Worm (Caenorhabditis elegans) whole organism, L4/young adult: ENCODE results near the gene daao-1.

Experiments used
- W03F9.2 ChIP-seq: fragments of 150-350 bp; optimal IDR thresholded peaks from 2 replicates; lab custom pipeline; 2014; ENCODE audit warnings: missing biosample characterization, missing genetic modification characterization
- dao-5 ChIP-seq: sonication (generic microtip); optimal IDR thresholded peaks from 2 replicates; lab custom pipeline; 2016; ENCODE audit warnings: missing genotype, missing genetic modification characterization, moderate library complexity, missing compliant biosample characterization
- him-1 ChIP-seq: sonication (generic microtip); optimal IDR thresholded peaks from 2 replicates; lab custom pipeline; 2016; ENCODE audit warnings: missing genotype, missing genetic modification reagents, missing genetic modification characterization, missing compliant biosample characterization

daao-1 gene

DNA sequence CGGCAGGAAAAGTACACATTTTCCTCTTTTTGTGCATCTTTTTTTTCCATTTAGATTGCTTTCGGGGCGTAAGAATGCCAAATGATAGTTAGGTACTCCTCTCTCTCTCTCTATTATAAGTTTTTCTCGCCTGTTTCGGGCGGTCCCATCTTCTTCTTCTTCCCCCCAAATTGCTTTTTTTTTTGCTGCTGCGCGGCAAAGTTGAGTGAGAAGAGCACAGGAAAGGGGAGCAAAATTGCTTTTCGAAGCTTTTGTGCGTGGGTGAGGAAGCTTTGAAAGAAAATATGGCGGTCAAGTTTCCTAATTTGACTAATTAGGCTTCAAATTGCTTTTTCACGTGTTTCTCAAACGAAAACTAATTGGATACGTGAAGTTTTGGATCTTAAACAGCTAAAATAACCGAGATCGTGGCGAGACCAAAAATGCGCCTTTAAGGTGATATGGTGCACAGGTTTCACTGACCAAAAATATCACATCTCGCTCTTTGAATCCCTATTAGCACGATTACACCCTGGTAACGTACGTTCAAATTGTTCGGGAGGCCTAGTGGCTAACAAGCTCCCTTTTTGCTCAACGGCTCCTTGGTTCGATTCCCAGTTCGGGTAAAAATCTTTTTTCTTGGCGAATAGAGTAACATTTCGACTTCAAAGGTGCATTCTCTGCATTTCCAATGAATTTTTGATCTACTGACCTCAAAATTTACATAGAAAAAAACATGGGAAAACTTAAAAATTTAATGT, 42.6 kb downstream of the daao-1 start:
- TF ChIP-seq dao-5: no peak

DNA sequence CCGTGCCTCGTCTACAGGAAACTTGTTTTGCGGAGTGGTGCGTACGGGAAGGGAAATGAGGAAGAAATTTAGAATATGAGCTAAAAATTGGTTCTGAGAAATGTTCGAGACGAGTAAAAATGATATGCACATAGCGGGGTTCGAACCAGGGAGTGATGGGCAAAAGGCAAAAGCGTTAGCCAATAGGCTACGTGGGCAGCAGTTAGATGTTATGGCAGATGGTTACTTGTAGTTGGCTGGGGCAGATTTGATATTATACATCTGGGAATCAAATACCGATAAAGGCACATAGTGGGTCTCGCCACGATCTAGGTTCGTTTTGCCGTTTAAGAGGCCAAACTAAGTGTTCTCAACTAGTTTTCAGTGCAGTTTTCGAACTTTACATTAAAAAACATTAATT, 43.3 kb downstream of the daao-1 start:
- TF ChIP-seq him-1 (no peak), dao-5 (no peak), W03F9.2 (tag; lab: Kevin White, UChicago) (no peak)

DNA sequence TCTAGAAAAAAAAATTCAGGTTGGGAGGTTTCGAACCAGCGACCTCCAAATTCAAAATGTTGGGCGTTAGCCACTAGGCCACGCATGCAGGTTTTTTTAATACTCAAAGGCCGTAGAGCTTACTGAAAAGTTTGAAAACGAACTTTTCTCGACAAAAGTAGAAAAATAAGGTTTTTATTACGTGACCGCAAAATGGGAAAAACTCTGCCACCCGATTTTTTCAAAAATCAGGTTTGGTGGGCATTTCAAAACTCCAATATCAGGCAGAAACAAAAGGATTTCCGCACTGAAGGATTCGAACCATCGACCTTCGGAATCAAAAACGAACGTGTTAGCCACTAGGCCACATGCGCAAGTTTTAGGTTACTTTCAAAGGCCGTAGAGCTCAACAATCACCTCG, 44.7 kb downstream of the daao-1 start:
- TF ChIP-seq him-1 (no peak), W03F9.2 (tag; lab: Kevin White, UChicago) (no peak), dao-5 (no peak)

DNA sequence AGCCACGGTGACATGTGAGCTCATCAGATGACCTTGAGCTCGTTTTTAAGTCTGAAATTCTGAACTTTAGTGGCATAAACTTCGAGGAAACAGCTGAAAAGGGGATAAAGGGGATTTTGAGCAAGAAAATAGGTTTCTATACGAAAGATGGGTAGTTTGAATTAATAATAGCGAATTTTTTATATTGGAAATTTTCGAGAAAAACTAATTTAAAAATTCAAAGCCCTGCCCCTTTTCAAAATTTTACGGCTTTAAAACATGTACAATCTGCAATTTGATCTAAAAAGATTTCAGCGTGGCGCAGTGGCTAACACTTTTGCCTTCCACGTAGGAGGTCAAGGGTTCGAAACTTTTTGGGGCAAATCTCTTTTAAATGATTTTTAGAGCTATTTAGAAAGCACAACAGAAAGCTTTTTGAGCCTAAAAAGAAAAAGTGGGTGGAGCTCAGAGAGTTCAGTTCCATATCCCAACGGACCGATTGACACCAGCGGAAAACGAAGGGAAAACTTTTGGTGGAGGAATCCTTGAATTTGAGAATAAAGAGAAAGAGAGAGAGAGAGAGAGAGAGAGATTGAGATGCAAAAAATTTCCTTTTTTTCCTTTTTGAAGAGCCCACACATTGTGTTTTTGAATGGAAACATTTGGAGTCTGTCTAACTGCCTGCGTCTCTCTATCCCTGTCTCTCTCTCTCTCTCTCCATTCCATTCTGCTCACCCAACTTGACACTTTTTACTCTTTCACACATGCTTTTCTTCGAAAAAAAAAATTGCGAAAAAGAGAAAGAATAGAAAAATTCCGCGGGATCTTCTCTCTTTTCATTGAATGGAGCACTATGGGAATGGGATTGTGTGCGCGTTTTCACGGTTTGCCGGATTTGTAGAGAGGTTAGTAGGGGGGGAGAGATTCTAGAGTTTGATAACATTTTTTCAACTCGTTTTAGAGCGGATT, 50.2 kb downstream of the daao-1 start, which contains the start of gene Y69A2AR.31:
TSS of gene Y69A2AR.31 (minus strand) at position 51 of the 948 bp plus-strand sequence.
- TF ChIP-seq him-1: no peak
- no peak for TF ChIP-seq W03F9.2 (tag; lab: Kevin White, UChicago)
- no peak for TF ChIP-seq dao-5

DNA sequence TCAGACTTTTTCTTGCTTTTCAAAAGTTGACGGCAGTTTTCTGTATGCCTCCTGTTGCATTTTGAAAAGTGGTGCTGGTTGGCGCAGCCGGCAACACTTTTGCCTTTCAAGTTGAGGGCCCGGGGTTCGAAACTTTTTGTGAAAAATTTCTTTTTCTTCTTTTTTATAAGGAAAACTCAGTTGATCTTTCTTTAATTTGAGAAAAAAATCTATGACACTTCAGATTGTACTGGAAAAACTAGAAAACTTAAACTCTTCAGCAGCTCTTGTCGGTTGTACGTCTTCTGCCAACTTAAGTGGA, 50.9 kb downstream of the daao-1 start:
- no peak for TF ChIP-seq him-1
- TF ChIP-seq W03F9.2 (tag; lab: Kevin White, UChicago): no peak
- peak; percentile 29 for TF ChIP-seq dao-5

DNA sequence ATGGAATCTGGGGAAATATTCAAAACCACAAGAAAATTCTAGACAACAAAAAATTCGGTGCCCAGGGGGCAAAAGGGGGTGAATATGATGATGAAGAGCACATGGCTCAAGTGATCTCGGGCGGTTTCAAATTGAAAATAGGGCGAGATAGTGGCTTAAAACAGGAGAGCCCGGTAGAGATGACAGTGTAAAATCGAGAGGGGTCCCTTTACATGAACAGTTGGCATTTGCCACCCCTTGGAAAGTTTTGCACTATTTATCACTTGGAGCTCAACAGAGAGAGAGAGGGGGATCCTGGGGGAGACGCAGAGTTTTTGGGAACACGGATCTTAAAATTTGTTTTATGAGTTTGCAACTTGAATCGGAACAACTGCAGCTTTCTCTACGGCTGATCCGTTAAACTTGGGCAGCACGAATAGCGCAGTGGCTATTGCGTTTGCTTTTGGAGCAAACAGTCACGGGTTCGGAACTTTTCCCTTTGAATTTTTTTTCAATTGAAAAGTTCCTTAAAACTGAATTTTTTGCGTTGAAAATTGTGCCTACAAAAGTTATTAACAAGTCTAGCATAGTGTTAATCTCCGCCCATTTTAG, 51.5 kb downstream of the daao-1 start:
- TF ChIP-seq him-1: no peak
- no peak for TF ChIP-seq dao-5
- no peak for TF ChIP-seq W03F9.2 (tag; lab: Kevin White, UChicago)

DNA sequence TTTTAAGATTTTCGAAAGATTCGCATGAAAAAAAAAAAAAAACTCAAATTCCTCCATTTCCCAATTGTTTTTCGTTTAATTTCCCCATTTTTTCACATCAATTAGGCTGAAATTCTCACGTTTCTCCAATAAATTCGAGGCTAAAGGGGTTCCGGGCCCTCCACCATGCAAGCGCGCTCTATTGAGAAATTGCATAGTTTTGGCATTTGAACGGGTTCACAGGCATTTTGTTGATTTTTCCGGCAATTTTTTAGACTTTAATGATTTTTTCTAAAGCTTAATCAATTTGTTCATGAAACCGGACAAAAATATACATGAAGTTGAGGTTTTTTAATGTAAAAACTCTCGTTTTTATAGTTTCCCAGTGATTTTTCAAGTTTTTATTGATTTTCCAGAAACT, 52.1 kb downstream of the daao-1 start:
- TF ChIP-seq W03F9.2 (tag; lab: Kevin White, UChicago) (no peak), dao-5 (no peak), him-1 (no peak)

DNA sequence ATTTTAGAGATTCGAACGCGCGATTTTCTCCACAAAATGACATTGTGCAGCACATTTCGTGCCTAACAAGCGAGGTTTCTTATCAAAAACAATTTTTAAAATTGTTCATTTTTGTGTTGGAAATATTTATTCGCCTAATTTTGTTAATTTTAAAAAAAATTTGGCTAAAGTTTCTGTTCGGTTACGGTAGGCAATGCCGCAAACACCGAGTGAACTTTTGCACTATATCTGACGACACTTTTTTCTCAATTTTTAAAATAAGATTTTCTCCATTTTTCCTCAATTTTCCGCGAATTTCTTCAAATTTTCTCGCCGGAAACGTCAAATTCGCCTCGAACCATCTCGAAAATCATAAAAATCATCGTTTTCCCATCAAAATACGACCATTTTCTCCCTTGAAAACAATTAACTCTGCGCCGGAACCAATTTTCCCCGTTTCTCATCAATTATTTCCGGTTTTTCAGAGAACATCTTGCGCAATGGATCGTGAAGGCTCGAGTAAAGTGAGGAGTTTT, 52.6 kb downstream of the daao-1 start, which contains the start of gene Y69A2AR.1:
TSS of gene Y69A2AR.1 (plus strand) at position 465 of the 515 bp plus-strand sequence.
- TF ChIP-seq him-1: no peak
- no peak for TF ChIP-seq dao-5
- TF ChIP-seq W03F9.2 (tag; lab: Kevin White, UChicago): no peak
